Worm (Caenorhabditis elegans) whole organism, young adult: Measurements from ENCODE around the gene cyp-33C2.

Source experiments
- T07F8.4 ChIP-seq: sonication (generic microtip); optimal IDR thresholded peaks from 2 replicates; lab custom pipeline; 2016; ENCODE audit warnings: mild to moderate bottlenecking, missing genetic modification characterization, moderate library complexity, missing compliant biosample characterization
- ama-1 ChIP-seq, 3 experiments: fragments of 150-350 bp in 1 of 3; sonication (generic microtip) in 2 of 3; optimal IDR thresholded peaks; 2 replicates each; lab custom pipeline; 2014 to 2018; ENCODE audit warnings: missing biosample characterization in 2 of 3, missing genetic modification characterization in 2 of 3, missing genetic modification reagents in 2 of 3
- lir-1 ChIP-seq: fragments of 200-800 bp; sonication (Bioruptor generic); conservative IDR thresholded peaks from 2 replicates; pipeline ENCODE4 v1.3.6; 2022; ENCODE audit warnings: missing genetic modification reagents, missing genetic modification characterization, missing compliant biosample characterization
- snpc-1.1 ChIP-seq: sonication (generic microtip); optimal IDR thresholded peaks from 2 replicates; lab custom pipeline; 2017; ENCODE audit warnings: missing genetic modification characterization, mild to moderate bottlenecking, missing compliant biosample characterization, antibody characterized with exemption, moderate library complexity, missing genotype, missing genetic modification reagents; ENCODE audit not compliant: insufficient read depth
- tlf-1 ChIP-seq: fragments of 200-800 bp; sonication (Bioruptor generic); optimal IDR thresholded peaks from 2 replicates; lab custom pipeline; 2018; ENCODE audit warnings: mild to moderate bottlenecking, missing genetic modification characterization, missing compliant biosample characterization
- unc-130 ChIP-seq: sonication (generic microtip); optimal IDR thresholded peaks from 2 replicates; lab custom pipeline; 2016; ENCODE audit warnings: missing genetic modification reagents, missing genetic modification characterization, missing compliant biosample characterization
- zim-3 ChIP-seq: sonication (generic microtip); optimal IDR thresholded peaks from 2 replicates; lab custom pipeline; 2017; ENCODE audit warnings: mild to moderate bottlenecking, missing genetic modification characterization, moderate library complexity, missing compliant biosample characterization

- TF ChIP-seq unc-130 (GFP tag; lab: Kevin White, UChicago), result no peak
- TF ChIP-seq T07F8.4 (tag; lab: Kevin White, UChicago), result no peak
- no peak for TF ChIP-seq tlf-1 (GFP tag; lab: Kevin White, UChicago)
- TF ChIP-seq zim-3 (tag; lab: Kevin White, UChicago), result no peak
- TF ChIP-seq lir-1 (GFP tag; lab: Robert Waterston, UW), result no peak
- TF ChIP-seq snpc-1.1, result no peak
- no peak for TF ChIP-seq ama-1 (optimal IDR thresholded peaks at IDR 0.05; lab: Kevin White, UChicago)
- TF ChIP-seq ama-1 (GFP tag; optimal IDR thresholded peaks at IDR 0.05; lab: Kevin White, UChicago), result no peak
These were observed 31.8 kb upstream of the cyp-33C2 start, which contains the start of gene srbc-24 for ce11 chrV:2151458-2151857.
